Fruit fly (Drosophila melanogaster) Kc167 (cell line): ENCODE measurements around the gene Coq3.

Source experiments
- Myc ChIP-seq: fragments of >200 bp; optimal IDR thresholded peaks from 2 replicates; lab custom pipeline; 2017; ENCODE audit warnings: missing external identifiers
- Sin3A ChIP-seq: fragments of >200 bp; optimal IDR thresholded peaks from 2 replicates; lab custom pipeline; 2018; ENCODE audit warnings: missing external identifiers
- h ChIP-seq: fragments of >200 bp; optimal IDR thresholded peaks from 3 replicates; lab custom pipeline; 2018; ENCODE audit warnings: missing external identifiers
- insv ChIP-seq: fragments of >200 bp; optimal IDR thresholded peaks from 3 replicates; lab custom pipeline; 2018; ENCODE audit warnings: missing external identifiers
- psq ChIP-seq: fragments of >200 bp; optimal IDR thresholded peaks from 2 replicates; lab custom pipeline; 2017; ENCODE audit warnings: missing external identifiers
- ttk ChIP-seq: sonication (Bioruptor generic); optimal IDR thresholded peaks from 2 replicates; lab custom pipeline; 2017; ENCODE audit warnings: missing external identifiers

The Coq3 gene

dm6 chr2L:21178436-21179216 is 20.2 kb upstream of the Coq3 start:
- no peak for TF ChIP-seq h (lab: Kevin White, UChicago)
- TF ChIP-seq psq (lab: Kevin White, UChicago): no peak
- no peak for TF ChIP-seq Myc (lab: Kevin White, UChicago)
- TF ChIP-seq insv (lab: Kevin White, UChicago): no peak
- no peak for TF ChIP-seq Sin3A
- TF ChIP-seq ttk (lab: Kevin White, UChicago): no peak

- TF ChIP-seq h (lab: Kevin White, UChicago) (no peak), psq (lab: Kevin White, UChicago) (no peak), ttk (lab: Kevin White, UChicago) (no peak), Sin3A (no peak), Myc (lab: Kevin White, UChicago) (no peak)
Observed at dm6 chr2L:21172922-21173321, 14.5 kb upstream of the Coq3 start, which contains the start of gene CG31627. CG31627 (plus strand) TSS chr2L:21173222.

- TF ChIP-seq psq (lab: Kevin White, UChicago) (no peak), h (lab: Kevin White, UChicago) (no peak), Myc (lab: Kevin White, UChicago) (no peak)
Observed at dm6 chr2L:21169863-21170262, 11.5 kb upstream of the Coq3 start.

dm6 chr2L:21169160-21169624 is 10.8 kb upstream of the Coq3 start:
- TF ChIP-seq insv (lab: Kevin White, UChicago) (no peak), ttk (lab: Kevin White, UChicago) (no peak), Sin3A (no peak), h (lab: Kevin White, UChicago) (no peak), Myc (lab: Kevin White, UChicago) (no peak), psq (lab: Kevin White, UChicago) (no peak)

- TF ChIP-seq h (lab: Kevin White, UChicago) (no peak), Myc (lab: Kevin White, UChicago) (no peak), insv (lab: Kevin White, UChicago) (no peak), ttk (lab: Kevin White, UChicago) (no peak), Sin3A (no peak), psq (lab: Kevin White, UChicago) (no peak)
Observed at dm6 chr2L:21168295-21169159, 10.1 kb upstream of the Coq3 start, which contains the start of the genes mAcon1, CG43345 and CG43346. mAcon1 (plus strand) TSS chr2L:21168570. CG43345 (minus strand) TSS chr2L:21168581. CG43346 (minus strand) TSS chr2L:21168581.

- TF ChIP-seq Sin3A (no peak), h (lab: Kevin White, UChicago) (no peak), ttk (lab: Kevin White, UChicago) (no peak), psq (lab: Kevin White, UChicago) (no peak), insv (lab: Kevin White, UChicago) (no peak), Myc (lab: Kevin White, UChicago) (no peak)
Observed at dm6 chr2L:21166422-21166821, 8.0 kb upstream of the Coq3 start.

- TF ChIP-seq ttk (lab: Kevin White, UChicago) (no peak), Myc (lab: Kevin White, UChicago) (no peak), psq (lab: Kevin White, UChicago) (no peak), h (lab: Kevin White, UChicago) (no peak), Sin3A (no peak), insv (lab: Kevin White, UChicago) (no peak)
Observed at dm6 chr2L:21163311-21163842, 5.0 kb upstream of the Coq3 start, which contains the start of gene Noc2. Noc2 (plus strand) TSS chr2L:21163641.

- TF ChIP-seq Myc (lab: Kevin White, UChicago): no peak
- TF ChIP-seq h (lab: Kevin White, UChicago): no peak
Observed at dm6 chr2L:21162875-21163274, 4.5 kb upstream of the Coq3 start, which contains the start of gene Nbr. Nbr (minus strand) TSS chr2L:21163083.

dm6 chr2L:21156156-21157040 is 2.0 kb downstream of the Coq3 start, which contains the start of the genes Mpp6 and E2f2:
Mpp6 (plus strand) TSS chr2L:21156288.
E2f2 (minus strand) TSS chr2L:21156749.
- TF ChIP-seq insv (lab: Kevin White, UChicago) (no peak), ttk (lab: Kevin White, UChicago) (no peak), psq (lab: Kevin White, UChicago) (peak; percentile 91)

- TF ChIP-seq insv (lab: Kevin White, UChicago) (no peak), psq (lab: Kevin White, UChicago) (no peak), Sin3A (no peak), ttk (lab: Kevin White, UChicago) (no peak), h (lab: Kevin White, UChicago) (no peak), Myc (lab: Kevin White, UChicago) (no peak)
Observed at dm6 chr2L:21153844-21154243, 4.6 kb downstream of the Coq3 start.
